Fruit fly (Drosophila melanogaster) whole organism, wandering third instar larva: ENCODE results near the gene CG4653.
A peak's percentile ranks its signal among the peaks of the same experiment; 100 is the strongest.

Experiments used
- Abd-B ChIP-seq: fragments of >200 bp; optimal IDR thresholded peaks from 2 replicates; lab custom pipeline; 2017; ENCODE audit warnings: missing biosample characterization, missing genetic modification characterization
- CG32264 ChIP-seq: fragments of 200-800 bp; sonication (Bioruptor generic); optimal IDR thresholded peaks from 2 replicates; lab custom pipeline; 2016; ENCODE audit warnings: missing biosample characterization, missing genetic modification characterization
- CG9705 ChIP-seq: fragments of 200-800 bp; sonication (Bioruptor generic); optimal IDR thresholded peaks from 2 replicates; lab custom pipeline; 2018; ENCODE audit warnings: missing biosample characterization, mild to moderate bottlenecking, missing genetic modification characterization
- CrebA ChIP-seq: fragments of 200-800 bp; sonication (Bioruptor generic); optimal IDR thresholded peaks from 2 replicates; lab custom pipeline; 2016; ENCODE audit warnings: missing biosample characterization, mild to moderate bottlenecking, missing genetic modification characterization, borderline replicate concordance
- Dfd ChIP-seq: fragments of >200 bp; optimal IDR thresholded peaks from 2 replicates; lab custom pipeline; 2017; ENCODE audit warnings: missing biosample characterization, missing genetic modification characterization
- Dif ChIP-seq: fragments of 200-275, 200-300 bp; sonication (Bioruptor generic); optimal IDR thresholded peaks from 2 replicates; lab custom pipeline; 2018; ENCODE audit warnings: missing biosample characterization, missing genetic modification characterization; ENCODE audit not compliant: partially characterized antibody
- GATAd ChIP-seq: sonication (Bioruptor generic); optimal IDR thresholded peaks from 2 replicates; lab custom pipeline; 2016; ENCODE audit warnings: missing biosample characterization, missing genetic modification characterization
- HLH106 ChIP-seq: fragments of 200-800 bp; optimal IDR thresholded peaks from 3 replicates; lab custom pipeline; 2019; ENCODE audit warnings: missing biosample characterization, mild to moderate bottlenecking, missing genetic modification characterization, moderate library complexity
- Hr83 ChIP-seq: fragments of 200-300 bp; sonication (Bioruptor generic); optimal IDR thresholded peaks from 2 replicates; lab custom pipeline; 2016; ENCODE audit warnings: missing biosample characterization, mild to moderate bottlenecking, missing genetic modification characterization, moderate library complexity; ENCODE audit not compliant: poor library complexity, severe bottlenecking
- Jra ChIP-seq: sonication (Bioruptor generic); optimal IDR thresholded peaks from 2 replicates; lab custom pipeline; 2016; ENCODE audit warnings: missing biosample characterization, missing genetic modification characterization
- Mio ChIP-seq: sonication (Bioruptor generic); optimal IDR thresholded peaks from 2 replicates; lab custom pipeline; 2016; ENCODE audit warnings: missing biosample characterization, missing genetic modification characterization
- Myc ChIP-seq: fragments of >200 bp; optimal IDR thresholded peaks from 2 replicates; lab custom pipeline; 2017
- OdsH ChIP-seq: fragments of 200-800 bp; sonication (Bioruptor generic); optimal IDR thresholded peaks from 2 replicates; lab custom pipeline; 2016; ENCODE audit warnings: missing biosample characterization, mild to moderate bottlenecking, missing genetic modification characterization
- Rel ChIP-seq, 2 experiments: fragments of 200-800 bp; sonication (Bioruptor generic) in 1 of 2; optimal IDR thresholded peaks; 2 replicates in 1 of 2; 3 replicates in 1 of 2; lab custom pipeline; 2016 to 2019; ENCODE audit warnings: mild to moderate bottlenecking in 2 of 2, missing biosample characterization in 2 of 2, missing genetic modification characterization in 2 of 2, moderate library complexity in 1 of 2
- br ChIP-seq: fragments of 200-800 bp; sonication (Bioruptor generic); optimal IDR thresholded peaks from 2 replicates; lab custom pipeline; 2016; ENCODE audit warnings: missing biosample characterization, missing genetic modification characterization
- brk ChIP-seq: fragments of 200-800 bp; sonication (Bioruptor generic); optimal IDR thresholded peaks from 2 replicates; lab custom pipeline; 2016; ENCODE audit warnings: missing biosample characterization, mild to moderate bottlenecking, missing genetic modification characterization
- dl ChIP-seq, 2 experiments: fragments of 175-275, 200-275 bp in 1 of 2; fragments of 200-275 bp in 1 of 2; sonication (Bioruptor generic); optimal IDR thresholded peaks; lab custom pipeline; 2018; ENCODE audit warnings: mild to moderate bottlenecking in 2 of 2, missing biosample characterization in 2 of 2, missing genetic modification characterization in 2 of 2, moderate library complexity in 2 of 2; ENCODE audit not compliant: partially characterized antibody in 2 of 2, insufficient read depth in 1 of 2
- dmrt93B ChIP-seq: fragments of 200-800 bp; sonication (Bioruptor generic); optimal IDR thresholded peaks from 2 replicates; lab custom pipeline; 2018; ENCODE audit warnings: missing biosample characterization, mild to moderate bottlenecking, missing genetic modification characterization
- ey ChIP-seq: fragments of 200-800 bp; sonication (Bioruptor generic); optimal IDR thresholded peaks from 2 replicates; lab custom pipeline; 2016; ENCODE audit warnings: missing biosample characterization, missing genetic modification characterization
- foxo ChIP-seq, 2 experiments: fragments of 200-800 bp; sonication (Bioruptor generic); optimal IDR thresholded peaks; 2 replicates in 1 of 2; 3 replicates in 1 of 2; lab custom pipeline; 2016 to 2017; ENCODE audit warnings: missing biosample characterization in 2 of 2, missing genetic modification characterization in 2 of 2
- fru ChIP-seq: fragments of 200-800 bp; sonication (Bioruptor generic); optimal IDR thresholded peaks from 3 replicates; lab custom pipeline; 2016; ENCODE audit warnings: missing biosample characterization, mild to moderate bottlenecking, missing genetic modification characterization
- h ChIP-seq: fragments of 200-800 bp; sonication (Bioruptor generic); optimal IDR thresholded peaks from 3 replicates; lab custom pipeline; 2016; ENCODE audit warnings: missing biosample characterization, mild to moderate bottlenecking, missing genetic modification characterization
- jim ChIP-seq: fragments of 175-275, 200-325 bp; sonication (Bioruptor generic); optimal IDR thresholded peaks from 2 replicates; lab custom pipeline; 2016; ENCODE audit warnings: missing biosample characterization, mild to moderate bottlenecking, missing genetic modification characterization
- lola ChIP-seq: fragments of >200 bp; optimal IDR thresholded peaks from 2 replicates; lab custom pipeline; 2017; ENCODE audit warnings: missing biosample characterization, missing genetic modification characterization
- pan ChIP-seq: fragments of >200 bp; optimal IDR thresholded peaks from 2 replicates; lab custom pipeline; 2017
- rgr ChIP-seq: fragments of 200-800 bp; sonication (Bioruptor generic); optimal IDR thresholded peaks from 3 replicates; lab custom pipeline; 2016; ENCODE audit warnings: missing biosample characterization, mild to moderate bottlenecking, missing genetic modification characterization
- sage ChIP-seq: fragments of 200-800 bp; sonication (Bioruptor generic); optimal IDR thresholded peaks from 2 replicates; lab custom pipeline; 2016; ENCODE audit warnings: missing biosample characterization, mild to moderate bottlenecking, missing genetic modification characterization
- sv ChIP-seq: fragments of 200-800 bp; sonication (Bioruptor generic); optimal IDR thresholded peaks from 3 replicates; lab custom pipeline; 2016; ENCODE audit warnings: missing biosample characterization, missing genetic modification characterization
- usp ChIP-seq: fragments of >200 bp; optimal IDR thresholded peaks from 2 replicates; lab custom pipeline; 2017; ENCODE audit warnings: missing biosample characterization, missing genetic modification characterization
- woc ChIP-seq: sonication (Bioruptor generic); optimal IDR thresholded peaks from 2 replicates; lab custom pipeline; 2016; ENCODE audit warnings: missing biosample characterization, mild to moderate bottlenecking, missing genetic modification characterization

CG4653 gene

dm6 chrX:16691440-16691839 lies 12.4 kb upstream of the CG4653 start (continued):
- TF ChIP-seq lola (no peak), usp (GFP tag; lab: Kevin White, UChicago) (no peak), Rel (GFP tag; optimal IDR thresholded peaks at IDR 0.05; lab: Kevin White, UChicago) (no peak), Rel (tag; optimal IDR thresholded peaks at IDR 0.05; lab: Kevin White, UChicago) (no peak), Jra (GFP tag; lab: Kevin White, UChicago) (no peak), woc (GFP tag; lab: Kevin White, UChicago) (peak; percentile 7), sage (GFP tag; lab: Kevin White, UChicago) (no peak)

- peak in 1 of 2 experiments; percentile 4 for TF ChIP-seq foxo (GFP tag; optimal IDR thresholded peaks at IDR 0.05; lab: Kevin White, UChicago)
- TF ChIP-seq brk (GFP tag; lab: Kevin White, UChicago), result no peak
- TF ChIP-seq Rel (GFP tag; optimal IDR thresholded peaks at IDR 0.05; lab: Kevin White, UChicago), result no peak
- no peak for TF ChIP-seq Rel (tag; optimal IDR thresholded peaks at IDR 0.05; lab: Kevin White, UChicago)
These were observed 11.6 kb upstream of the CG4653 start for dm6 chrX:16692325-16692724.

DNA sequence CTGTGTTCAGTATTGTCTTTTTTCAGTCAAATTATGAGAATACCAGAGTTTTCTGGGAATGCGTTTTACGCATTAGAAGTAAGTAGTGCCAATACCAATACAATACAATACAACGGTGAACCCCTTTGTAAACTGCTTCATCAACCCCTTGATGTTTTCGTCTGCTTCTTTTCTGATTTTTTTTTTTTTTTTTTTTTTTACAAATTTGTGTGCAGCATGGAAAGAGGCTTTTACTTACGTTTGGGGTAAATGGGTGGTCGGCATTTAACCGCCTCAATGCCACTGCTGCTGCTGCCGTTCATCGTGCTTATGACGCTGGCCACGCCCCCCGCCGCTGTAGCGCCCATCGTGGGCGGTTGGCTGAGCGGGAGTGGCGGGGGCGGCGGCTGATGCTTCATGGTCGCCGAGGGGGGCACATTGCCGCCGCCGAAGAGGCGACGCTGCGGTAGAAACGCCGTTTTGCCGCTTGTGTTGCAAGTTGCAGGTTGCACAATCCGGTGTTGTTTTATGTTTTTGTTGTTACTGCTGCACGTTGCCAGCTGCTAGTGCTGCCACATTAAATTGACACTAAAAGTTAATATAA lies 10.0 kb upstream of the CG4653 start:
- TF ChIP-seq CG32264 (GFP tag; lab: Kevin White, UChicago) (no peak), brk (GFP tag; lab: Kevin White, UChicago) (no peak), pan (lab: Kevin White, UChicago) (no peak), dl (GFP tag; optimal IDR thresholded peaks at IDR 0.05; lab: Kevin White, UChicago; ENCODE audit: insufficient read depth in 1 of 2, partially characterized antibody in 2 of 2) (no peak), jim (no peak), Jra (GFP tag; lab: Kevin White, UChicago) (no peak), lola (no peak), HLH106 (no peak), Abd-B (GFP tag; lab: Kevin White, UChicago) (no peak), Myc (lab: Kevin White, UChicago) (no peak), sv (no peak), woc (GFP tag; lab: Kevin White, UChicago) (no peak), h (no peak), fru (GFP tag; lab: Kevin White, UChicago) (no peak), br (GFP tag; lab: Kevin White, UChicago) (no peak), rgr (no peak), Mio (GFP tag; lab: Kevin White, UChicago) (no peak), GATAd (GFP tag; lab: Kevin White, UChicago) (no peak), OdsH (no peak), Dfd (GFP tag; lab: Kevin White, UChicago) (no peak)

DNA sequence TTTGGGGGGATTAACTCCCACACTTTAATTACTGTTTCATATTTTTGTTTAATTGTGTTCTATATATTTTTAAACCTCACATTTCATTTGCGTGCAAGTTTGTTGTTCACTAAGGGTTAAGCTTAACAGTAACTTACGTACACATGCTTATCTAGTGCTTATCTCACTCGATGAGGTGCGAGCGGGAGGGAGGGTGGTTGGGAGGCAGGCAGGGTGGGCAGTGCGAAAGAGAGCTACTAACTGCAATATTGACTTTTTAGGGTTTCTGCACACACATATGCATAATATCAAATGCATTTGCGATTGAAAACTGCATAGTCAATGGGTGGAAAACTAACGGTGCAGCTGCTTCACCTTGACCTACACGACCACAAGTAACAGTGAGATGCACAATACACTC lies 9.4 kb upstream of the CG4653 start:
- TF ChIP-seq dl (GFP tag; optimal IDR thresholded peaks at IDR 0.05; lab: Kevin White, UChicago; ENCODE audit: insufficient read depth in 1 of 2, partially characterized antibody in 2 of 2), result no peak
- no peak for TF ChIP-seq br (GFP tag; lab: Kevin White, UChicago)
- TF ChIP-seq OdsH, result no peak
- no peak for TF ChIP-seq foxo (GFP tag; optimal IDR thresholded peaks at IDR 0.05; lab: Kevin White, UChicago)
- no peak for TF ChIP-seq h
- no peak for TF ChIP-seq ey (GFP tag; lab: Kevin White, UChicago)
- TF ChIP-seq fru (GFP tag; lab: Kevin White, UChicago), result peak; percentile 23
- TF ChIP-seq, all 38 proteins: peak for 1

DNA sequence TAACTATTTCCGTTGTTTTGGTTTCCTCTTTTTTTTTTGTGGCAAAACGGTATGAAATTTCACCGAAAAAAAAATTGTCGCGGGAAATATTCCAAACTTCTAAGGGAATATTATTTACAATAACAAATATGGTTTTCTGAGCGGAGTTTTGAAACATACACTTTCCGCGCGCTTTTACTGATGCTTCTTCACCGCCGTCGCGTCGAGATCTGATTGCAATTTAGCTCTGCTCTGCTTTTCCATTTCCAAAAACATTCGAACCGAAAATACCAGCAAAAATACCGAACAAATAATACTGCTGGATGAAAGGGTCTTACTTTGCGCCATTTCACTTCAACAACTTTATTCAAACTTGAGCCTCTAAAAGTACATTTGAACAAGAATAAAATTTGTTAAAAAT lies 8.9 kb upstream of the CG4653 start, which contains the start of gene Septin4:
Gene Septin4, minus strand, starts transcription at position 215 of the 400 bp plus-strand sequence.
- TF ChIP-seq dmrt93B (GFP tag; lab: Kevin White, UChicago), result no peak
- TF ChIP-seq Hr83 (GFP tag; lab: Kevin White, UChicago), result no peak
- no peak for TF ChIP-seq usp (GFP tag; lab: Kevin White, UChicago)
- TF ChIP-seq pan (lab: Kevin White, UChicago), result no peak
- no peak for TF ChIP-seq Jra (GFP tag; lab: Kevin White, UChicago)
- no peak for TF ChIP-seq HLH106
- TF ChIP-seq CrebA, result no peak
- no peak for TF ChIP-seq woc (GFP tag; lab: Kevin White, UChicago)
- TF ChIP-seq ey (GFP tag; lab: Kevin White, UChicago), result no peak
- no peak for TF ChIP-seq fru (GFP tag; lab: Kevin White, UChicago)
- no peak for TF ChIP-seq brk (GFP tag; lab: Kevin White, UChicago)
- no peak for TF ChIP-seq Dif (GFP tag; lab: Kevin White, UChicago)
- no peak for TF ChIP-seq CG9705 (GFP tag; lab: Kevin White, UChicago)
- TF ChIP-seq h, result no peak
- no peak for TF ChIP-seq jim
- no peak for TF ChIP-seq Dfd (GFP tag; lab: Kevin White, UChicago)
- no peak for TF ChIP-seq Myc (lab: Kevin White, UChicago)
